Fruit fly (Drosophila melanogaster) whole organism, embryonic: ENCODE results near the gene Pvf2.

Source experiments
- B-H1 ChIP-seq: fragments of 200-800 bp; sonication (Bioruptor generic); IDR thresholded peaks from 3 replicates; pipeline ENCODE4 v1.3.6; 2022; ENCODE audit warnings: missing biosample characterization, missing genetic modification characterization
- CG10274 ChIP-seq: fragments of 200-800 bp; sonication (Bioruptor generic); optimal IDR thresholded peaks from 3 replicates; lab custom pipeline; 2017; ENCODE audit warnings: missing biosample characterization, mild to moderate bottlenecking, missing genetic modification characterization
- CG10366 ChIP-seq: fragments of 200-800 bp; sonication (Bioruptor generic); IDR thresholded peaks from 2 replicates; pipeline ENCODE4 v1.3.6; 2022; ENCODE audit warnings: missing biosample characterization, missing genetic modification characterization
- CG10654 ChIP-seq: fragments of 200-800 bp; sonication (Bioruptor generic); optimal IDR thresholded peaks from 2 replicates; lab custom pipeline; 2016; ENCODE audit warnings: missing biosample characterization, missing genetic modification characterization
- CG12071 ChIP-seq: fragments of 200-800 bp; sonication (Bioruptor generic); optimal IDR thresholded peaks from 3 replicates; lab custom pipeline; 2018; ENCODE audit warnings: missing biosample characterization, mild to moderate bottlenecking, missing genetic modification characterization
- CG12104 ChIP-seq: fragments of 200-800 bp; sonication (Bioruptor generic); optimal IDR thresholded peaks from 3 replicates; lab custom pipeline; 2016; ENCODE audit warnings: missing biosample characterization, missing genetic modification characterization
- CG12942 ChIP-seq: fragments of 200-800 bp; sonication (Bioruptor generic); optimal IDR thresholded peaks from 3 replicates; lab custom pipeline; 2016; ENCODE audit warnings: missing biosample characterization, missing genetic modification characterization
- CG14710 ChIP-seq: fragments of 200-800 bp; sonication (Bioruptor generic); optimal IDR thresholded peaks from 3 replicates; lab custom pipeline; 2019; ENCODE audit warnings: missing biosample characterization, mild to moderate bottlenecking, missing genetic modification characterization, moderate library complexity
- CG16815 ChIP-seq: fragments of 200-800 bp; sonication (Bioruptor generic); optimal IDR thresholded peaks from 3 replicates; lab custom pipeline; 2017; ENCODE audit warnings: missing biosample characterization, mild to moderate bottlenecking, missing genetic modification characterization
- CG17186 ChIP-seq: fragments of 200-800 bp; sonication (Bioruptor generic); optimal IDR thresholded peaks from 3 replicates; lab custom pipeline; 2017; ENCODE audit warnings: missing biosample characterization, missing genetic modification reagents, missing genetic modification characterization
- CG17912 ChIP-seq: fragments of 200-800 bp; sonication (Bioruptor generic); optimal IDR thresholded peaks from 2 replicates; lab custom pipeline; 2018; ENCODE audit warnings: missing biosample characterization, mild to moderate bottlenecking, missing genetic modification characterization
- CG34224 ChIP-seq: fragments of 200-800 bp; sonication (Bioruptor generic); IDR thresholded peaks from 3 replicates; pipeline ENCODE4 v1.3.6; 2022; ENCODE audit warnings: missing biosample characterization, missing genetic modification characterization; ENCODE audit not compliant: partially characterized antibody
- CG4282 ChIP-seq: fragments of 200-800 bp; sonication (Bioruptor generic); optimal IDR thresholded peaks from 2 replicates; lab custom pipeline; 2016; ENCODE audit warnings: missing biosample characterization, missing genetic modification characterization
- CG4820 ChIP-seq: fragments of 200-800 bp; sonication (Bioruptor generic); optimal IDR thresholded peaks from 3 replicates; lab custom pipeline; 2016; ENCODE audit warnings: missing biosample characterization, missing genetic modification characterization
- CG7556 ChIP-seq: fragments of 200-800 bp; sonication (Bioruptor generic); optimal IDR thresholded peaks from 2 replicates; lab custom pipeline; 2017; ENCODE audit warnings: missing biosample characterization, mild to moderate bottlenecking, missing genetic modification characterization
- CG8290 ChIP-seq, 3 experiments: fragments of 200-800 bp; sonication (Bioruptor generic); optimal IDR thresholded peaks; 2 replicates each; lab custom pipeline; 2016 to 2019; ENCODE audit warnings: missing biosample characterization in 3 of 3, missing genetic modification characterization in 3 of 3, mild to moderate bottlenecking in 2 of 3, moderate library complexity in 1 of 3
- CG9437 ChIP-seq: fragments of 200-800 bp; sonication (Bioruptor generic); optimal IDR thresholded peaks from 2 replicates; lab custom pipeline; 2018; ENCODE audit warnings: missing biosample characterization, mild to moderate bottlenecking, missing genetic modification characterization
- CHES-1-like ChIP-seq: fragments of 200-800 bp; sonication (Bioruptor generic); optimal IDR thresholded peaks from 2 replicates; lab custom pipeline; 2016; ENCODE audit warnings: missing biosample characterization, missing genetic modification characterization
- CkIIα-i1 ChIP-seq: fragments of 200-800 bp; sonication (Bioruptor generic); IDR thresholded peaks from 2 replicates; pipeline ENCODE4 v1.3.6; 2022; ENCODE audit warnings: missing biosample characterization, missing genetic modification characterization
- Dref ChIP-seq: fragments of 200-800 bp; sonication (Bioruptor generic); IDR thresholded peaks from 2 replicates; pipeline ENCODE4 v1.3.6; 2022; ENCODE audit warnings: missing biosample characterization, missing genetic modification characterization
- Ets97D ChIP-seq: fragments of 200-800 bp; sonication (Bioruptor generic); optimal IDR thresholded peaks from 3 replicates; lab custom pipeline; 2016; ENCODE audit warnings: missing biosample characterization, missing genetic modification characterization
- Fer1 ChIP-seq: fragments of 200-800 bp; sonication (Bioruptor generic); optimal IDR thresholded peaks from 2 replicates; lab custom pipeline; 2017; ENCODE audit warnings: missing biosample characterization, mild to moderate bottlenecking, missing genetic modification characterization
- Hand ChIP-seq: fragments of 200-800 bp; sonication (Bioruptor generic); optimal IDR thresholded peaks from 2 replicates; lab custom pipeline; 2017; ENCODE audit warnings: mild to moderate bottlenecking, missing biosample characterization, missing genetic modification reagents, missing genetic modification characterization
- Hr51 ChIP-seq, 2 experiments: fragments of 200-800 bp; sonication (Bioruptor generic); optimal IDR thresholded peaks; 2 replicates in 1 of 2; 3 replicates in 1 of 2; lab custom pipeline; 2016 to 2018; ENCODE audit warnings: missing biosample characterization in 2 of 2, missing genetic modification characterization in 2 of 2, mild to moderate bottlenecking in 1 of 2, moderate library complexity in 1 of 2
- Lhr ChIP-seq: fragments of 200-800 bp; sonication (Bioruptor generic); optimal IDR thresholded peaks from 3 replicates; lab custom pipeline; 2017; ENCODE audit warnings: mild to moderate bottlenecking, missing biosample characterization, missing genetic modification reagents, missing genetic modification characterization
- MESR4 ChIP-seq: fragments of 200-800 bp; sonication (Bioruptor generic); optimal IDR thresholded peaks from 2 replicates; lab custom pipeline; 2018; ENCODE audit warnings: missing biosample characterization, mild to moderate bottlenecking, missing genetic modification characterization, moderate library complexity
- Myb ChIP-seq: fragments of 200-800 bp; sonication (Bioruptor generic); optimal IDR thresholded peaks from 2 replicates; lab custom pipeline; 2016; ENCODE audit warnings: missing biosample characterization, missing genetic modification characterization
- Rx ChIP-seq: fragments of 200-800 bp; sonication (Bioruptor generic); IDR thresholded peaks from 2 replicates; pipeline ENCODE4 v1.3.6; 2022; ENCODE audit warnings: missing biosample characterization, missing genetic modification characterization
- ap ChIP-seq: fragments of 200-800 bp; sonication (Bioruptor generic); IDR thresholded peaks from 2 replicates; pipeline ENCODE4 v1.3.6; 2022; ENCODE audit warnings: missing biosample characterization, missing genetic modification characterization
- bsh ChIP-seq, 2 experiments: fragments of 200-800 bp; sonication (Bioruptor generic); optimal IDR thresholded peaks; 2 replicates each; lab custom pipeline; 2017 to 2018; ENCODE audit warnings: mild to moderate bottlenecking in 2 of 2, missing biosample characterization in 2 of 2, missing genetic modification characterization in 2 of 2, moderate library complexity in 1 of 2
- btn ChIP-seq: fragments of 200-800 bp; sonication (Bioruptor generic); optimal IDR thresholded peaks from 2 replicates; lab custom pipeline; 2016; ENCODE audit warnings: missing biosample characterization, missing genetic modification characterization
- corto ChIP-seq: fragments of 200-800 bp; sonication (Bioruptor generic); optimal IDR thresholded peaks from 2 replicates; lab custom pipeline; 2016; ENCODE audit warnings: missing biosample characterization, mild to moderate bottlenecking, missing genetic modification characterization, moderate library complexity
- dmrt99B ChIP-seq: fragments of 200-800 bp; sonication (Bioruptor generic); optimal IDR thresholded peaks from 2 replicates; lab custom pipeline; 2018; ENCODE audit warnings: missing biosample characterization, mild to moderate bottlenecking, missing genetic modification characterization, moderate library complexity
- emc ChIP-seq: fragments of 200-800 bp; sonication (Bioruptor generic); optimal IDR thresholded peaks from 2 replicates; lab custom pipeline; 2016; ENCODE audit warnings: missing biosample characterization, missing genetic modification characterization
- gcm ChIP-seq: fragments of 200-800 bp; sonication (Bioruptor generic); optimal IDR thresholded peaks from 2 replicates; lab custom pipeline; 2019; ENCODE audit warnings: missing biosample characterization, mild to moderate bottlenecking, missing genetic modification characterization, moderate library complexity
- gem ChIP-seq: fragments of 200-800 bp; sonication (Bioruptor generic); optimal IDR thresholded peaks from 2 replicates; lab custom pipeline; 2019; ENCODE audit warnings: missing biosample characterization, mild to moderate bottlenecking, missing genetic modification characterization, moderate library complexity
- gsb ChIP-seq: fragments of 200-800 bp; sonication (Bioruptor generic); IDR thresholded peaks from 2 replicates; pipeline ENCODE4 v1.3.6; 2022; ENCODE audit warnings: missing biosample characterization, missing genetic modification characterization
- lab ChIP-seq: fragments of 200-800 bp; sonication (Bioruptor generic); optimal IDR thresholded peaks from 3 replicates; lab custom pipeline; 2017; ENCODE audit warnings: missing biosample characterization, missing genetic modification characterization, mild to moderate bottlenecking, moderate library complexity, missing genetic modification reagents
- nau ChIP-seq: fragments of 200-800 bp; sonication (Bioruptor generic); optimal IDR thresholded peaks from 3 replicates; lab custom pipeline; 2017; ENCODE audit warnings: missing biosample characterization, mild to moderate bottlenecking, missing genetic modification characterization, missing genetic modification reagents
- pfk ChIP-seq: fragments of 200-800 bp; sonication (Bioruptor generic); optimal IDR thresholded peaks from 2 replicates; lab custom pipeline; 2018; ENCODE audit warnings: missing biosample characterization, mild to moderate bottlenecking, missing genetic modification characterization, moderate library complexity
- pho ChIP-seq: fragments of 200-800 bp; sonication (Bioruptor generic); optimal IDR thresholded peaks from 2 replicates; lab custom pipeline; 2016; ENCODE audit warnings: missing biosample characterization, missing genetic modification characterization
- ro ChIP-seq: fragments of 200-800 bp; sonication (Bioruptor generic); IDR thresholded peaks from 2 replicates; pipeline ENCODE4 v1.3.6; 2022; ENCODE audit warnings: missing biosample characterization, missing genetic modification characterization
- sug ChIP-seq: fragments of 200-800 bp; optimal IDR thresholded peaks from 2 replicates; lab custom pipeline; 2019; ENCODE audit warnings: missing biosample characterization, mild to moderate bottlenecking, missing genetic modification characterization, moderate library complexity
- tx ChIP-seq: fragments of 200-800 bp; sonication (Bioruptor generic); optimal IDR thresholded peaks from 2 replicates; lab custom pipeline; 2016; ENCODE audit warnings: missing biosample characterization, missing genetic modification characterization
- wor ChIP-seq: fragments of 200-800 bp; sonication (Bioruptor generic); IDR thresholded peaks from 2 replicates; pipeline ENCODE4 v1.3.6; 2022; ENCODE audit warnings: missing biosample characterization, missing genetic modification characterization
- zen ChIP-seq: fragments of 200-800 bp; sonication (Bioruptor generic); optimal IDR thresholded peaks from 3 replicates; lab custom pipeline; 2018; ENCODE audit warnings: missing biosample characterization, mild to moderate bottlenecking, missing genetic modification characterization, moderate library complexity
- zfh1 ChIP-seq: fragments of 200-800 bp; sonication (Bioruptor generic); IDR thresholded peaks from 3 replicates; pipeline ENCODE4 v1.3.6; 2022; ENCODE audit warnings: missing biosample characterization, missing genetic modification characterization
- zfh2 ChIP-seq: fragments of 200-800 bp; sonication (Bioruptor generic); optimal IDR thresholded peaks from 2 replicates; lab custom pipeline; 2016; ENCODE audit warnings: missing biosample characterization, missing genetic modification characterization

The Pvf2 gene

DNA sequence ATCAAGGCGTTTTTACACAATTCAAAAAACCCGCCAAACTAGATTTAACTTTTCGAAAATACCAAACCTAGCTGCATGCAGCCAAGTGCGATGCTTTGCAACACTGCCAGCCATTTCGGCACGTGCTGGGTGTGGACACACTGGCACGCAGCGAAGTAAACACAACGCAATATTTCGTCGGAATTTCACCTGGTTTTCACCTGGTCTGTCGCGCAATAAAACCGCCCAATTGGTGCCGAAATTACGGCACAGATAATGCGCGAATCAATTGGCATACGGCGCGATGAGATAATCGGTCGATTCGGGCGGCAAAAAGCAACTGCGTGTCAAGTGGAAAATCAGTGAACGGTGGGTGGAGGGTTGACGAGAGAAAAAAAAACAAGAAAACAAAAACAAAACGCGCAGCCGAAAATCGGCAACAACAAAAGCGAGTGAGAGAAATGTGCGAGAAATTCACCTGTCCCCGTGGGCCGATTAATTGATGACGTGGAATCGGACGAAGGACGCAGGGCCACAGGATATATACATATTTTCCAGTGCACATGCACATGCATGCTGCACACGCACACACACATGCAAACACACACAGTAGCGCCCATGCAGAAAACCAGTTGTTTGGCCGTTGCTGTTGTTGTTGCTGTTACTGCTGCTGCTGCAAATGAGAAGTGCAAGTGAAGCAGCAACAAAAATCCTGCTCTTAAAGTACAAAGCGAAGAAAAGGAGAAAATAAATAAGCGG, 28.1 kb downstream of the Pvf2 start, which contains the start of gene Mnn1 (continued):
- TF ChIP-seq CG12942 (GFP tag; lab: Kevin White, UChicago) (peak; percentile 41), Myb (peak; percentile 69), emc (GFP tag; lab: Kevin White, UChicago) (peak; percentile 22), gsb (no peak), wor (no peak), MESR4 (peak; percentile 84), CG8290 (GFP tag; optimal IDR thresholded peaks at IDR 0.05; lab: Kevin White, UChicago) (no peak), CG8290 (tag; optimal IDR thresholded peaks at IDR 0.05; lab: Kevin White, UChicago) (no peak), CG7556 (GFP tag; lab: Kevin White, UChicago) (peak; percentile 21), CG17186 (GFP tag; lab: Kevin White, UChicago) (peak; percentile 66), zen (tag; lab: Kevin White, UChicago) (peak; percentile 33), CG34224 (GFP tag; lab: Robert Waterston, UW) (0 out of 3 replicates have a peak, but pooled peaks have one; percentile 26), Lhr (peak; percentile 59), CG14710 (tag; lab: Kevin White, UChicago) (peak; percentile 100), gem (no peak), Hr51 (GFP tag; optimal IDR thresholded peaks at IDR 0.05; lab: Kevin White, UChicago) (peak in 1 of 2 experiments; percentile 63), CG9437 (GFP tag; lab: Kevin White, UChicago) (no peak), CG10366 (GFP tag; lab: Robert Waterston, UW) (no peak), zfh1 (GFP tag; lab: Robert Waterston, UW) (0 out of 3 replicates have a peak, but pooled peaks have one; percentile 49), gcm (GFP tag; lab: Kevin White, UChicago) (no peak), CG10274 (no peak), tx (GFP tag; lab: Kevin White, UChicago) (peak; percentile 51), zfh2 (GFP tag; lab: Kevin White, UChicago) (peak; percentile 63), corto (no peak), btn (GFP tag; lab: Kevin White, UChicago) (peak; percentile 6), bsh (GFP tag; optimal IDR thresholded peaks at IDR 0.05; lab: Kevin White, UChicago) (peak in 1 of 2 experiments; percentile 42), pfk (GFP tag; lab: Kevin White, UChicago) (peak; percentile 4), pho (GFP tag; lab: Kevin White, UChicago) (peak; percentile 24), nau (GFP tag; lab: Kevin White, UChicago) (no peak), CG4282 (no peak), Fer1 (peak; percentile 67), Hand (GFP tag; lab: Kevin White, UChicago) (no peak), ap (GFP tag; lab: Robert Waterston, UW) (no peak), B-H1 (GFP tag; lab: Robert Waterston, UW) (no peak), CG17912 (GFP tag; lab: Kevin White, UChicago) (peak; percentile 34), CG10654 (GFP tag; lab: Kevin White, UChicago) (no peak), CG12104 (GFP tag; lab: Kevin White, UChicago) (no peak), sug (tag; lab: Kevin White, UChicago) (peak; percentile 79), dmrt99B (tag; lab: Kevin White, UChicago) (no peak), CkIIα-i1 (no peak), Dref (0 out of 2 replicates have a peak, but pooled peaks have one; percentile 43), ro (GFP tag; lab: Robert Waterston, UW) (no peak), CG4820 (GFP tag; lab: Kevin White, UChicago) (peak; percentile 10), Rx (GFP tag; lab: Robert Waterston, UW) (no peak), CHES-1-like (GFP tag; lab: Kevin White, UChicago) (peak; percentile 87), lab (GFP tag; lab: Kevin White, UChicago) (no peak), Ets97D (GFP tag; lab: Kevin White, UChicago) (peak; percentile 86), CG16815 (GFP tag; lab: Kevin White, UChicago) (no peak), CG12071 (GFP tag; lab: Kevin White, UChicago) (no peak)
